Fruit fly (Drosophila melanogaster): ENCODE results near the gene SmD2.
A peak's percentile ranks its signal among the peaks of the same experiment; 100 is the strongest.

Gene SmD2

dm6 chr3R:6345814-6346213 lies at the start of gene SmD2, which contains the start of gene CG18048:
TSS of gene SmD2 (minus strand) at chr3R:6345911.
TSS of gene CG18048 (plus strand) at chr3R:6346111.
- TF ChIP-seq kay (GFP tag; ENCODE audit: borderline replicate concordance) = no peak
- TF ChIP-seq Hr96 (GFP tag; optimal IDR thresholded peaks at IDR 0.05) = peak; percentile 6
- no peak for TF ChIP-seq Clk (GFP tag; optimal IDR thresholded peaks at IDR 0.05)
- TF ChIP-seq Crg-1 (GFP tag; optimal IDR thresholded peaks at IDR 0.05) = no peak
- peak; percentile 24 for TF ChIP-seq bab1 (GFP tag; optimal IDR thresholded peaks at IDR 0.05)
- no peak for TF ChIP-seq CG33017 (tag; optimal IDR thresholded peaks at IDR 0.05)
- peak; percentile 14 for TF ChIP-seq CG14711 (tag; optimal IDR thresholded peaks at IDR 0.05)
- no peak for TF ChIP-seq ovo (GFP tag; optimal IDR thresholded peaks at IDR 0.05)
- no peak for TF ChIP-seq CG7101 (tag; optimal IDR thresholded peaks at IDR 0.05)
- peak; percentile 18 for TF ChIP-seq CG5204 (GFP tag; optimal IDR thresholded peaks at IDR 0.05)
- peak; percentile 6 for TF ChIP-seq tj (GFP tag; optimal IDR thresholded peaks at IDR 0.05)
- TF ChIP-seq cic (GFP tag; optimal IDR thresholded peaks at IDR 0.05) = no peak
- no peak for TF ChIP-seq CG11617 (GFP tag; optimal IDR thresholded peaks at IDR 0.05)
- TF ChIP-seq cnc (optimal IDR thresholded peaks at IDR 0.05) = no peak
- TF ChIP-seq Mnt (GFP tag; optimal IDR thresholded peaks at IDR 0.05) = peak; percentile 65
- no peak for TF ChIP-seq CG7045 (GFP tag; optimal IDR thresholded peaks at IDR 0.05)
- no peak for TF ChIP-seq pad (GFP tag; optimal IDR thresholded peaks at IDR 0.05)
- peak; percentile 7 for TF ChIP-seq CG12768 (GFP tag; optimal IDR thresholded peaks at IDR 0.05)
- no peak for TF ChIP-seq toe (GFP tag; optimal IDR thresholded peaks at IDR 0.05)
- TF ChIP-seq CG1620 (GFP tag; optimal IDR thresholded peaks at IDR 0.05) = peak; percentile 23

dm6 chr3R:6394247-6394522 lies 48.5 kb upstream of the SmD2 start:
- no peak for TF ChIP-seq CG7101 (tag; optimal IDR thresholded peaks at IDR 0.05)
- TF ChIP-seq Hr96 (GFP tag; optimal IDR thresholded peaks at IDR 0.05) = no peak
- TF ChIP-seq CG5204 (GFP tag; optimal IDR thresholded peaks at IDR 0.05) = no peak
- no peak for TF ChIP-seq Crg-1 (GFP tag; optimal IDR thresholded peaks at IDR 0.05)
- no peak for TF ChIP-seq cic (GFP tag; optimal IDR thresholded peaks at IDR 0.05)
- no peak for TF ChIP-seq tj (GFP tag; optimal IDR thresholded peaks at IDR 0.05)
- TF ChIP-seq bab1 (GFP tag; optimal IDR thresholded peaks at IDR 0.05) = no peak
- no peak for TF ChIP-seq ovo (GFP tag; optimal IDR thresholded peaks at IDR 0.05)
- TF ChIP-seq Mnt (GFP tag; optimal IDR thresholded peaks at IDR 0.05) = no peak
- TF ChIP-seq CG14711 (tag; optimal IDR thresholded peaks at IDR 0.05) = no peak
- TF ChIP-seq CG12768 (GFP tag; optimal IDR thresholded peaks at IDR 0.05) = no peak
- TF ChIP-seq CG11617 (GFP tag; optimal IDR thresholded peaks at IDR 0.05) = no peak
- TF ChIP-seq CG7045 (GFP tag; optimal IDR thresholded peaks at IDR 0.05) = no peak
- TF ChIP-seq cnc (optimal IDR thresholded peaks at IDR 0.05) = no peak
- no peak for TF ChIP-seq CG1620 (GFP tag; optimal IDR thresholded peaks at IDR 0.05)
- TF ChIP-seq CG33017 (tag; optimal IDR thresholded peaks at IDR 0.05) = no peak
- no peak for TF ChIP-seq kay (GFP tag; ENCODE audit: borderline replicate concordance)

- TF ChIP-seq CG14711 (tag; optimal IDR thresholded peaks at IDR 0.05) = no peak
- TF ChIP-seq Mnt (GFP tag; optimal IDR thresholded peaks at IDR 0.05) = no peak
- TF ChIP-seq CG7045 (GFP tag; optimal IDR thresholded peaks at IDR 0.05) = no peak
- TF ChIP-seq CG33017 (tag; optimal IDR thresholded peaks at IDR 0.05) = no peak
- TF ChIP-seq CG1620 (GFP tag; optimal IDR thresholded peaks at IDR 0.05) = no peak
- no peak for TF ChIP-seq cic (GFP tag; optimal IDR thresholded peaks at IDR 0.05)
- no peak for TF ChIP-seq Crg-1 (GFP tag; optimal IDR thresholded peaks at IDR 0.05)
- TF ChIP-seq kay (GFP tag; ENCODE audit: borderline replicate concordance) = no peak
- no peak for TF ChIP-seq bab1 (GFP tag; optimal IDR thresholded peaks at IDR 0.05)
- no peak for TF ChIP-seq CG5204 (GFP tag; optimal IDR thresholded peaks at IDR 0.05)
- TF ChIP-seq tj (GFP tag; optimal IDR thresholded peaks at IDR 0.05) = peak; percentile 9
- TF ChIP-seq CG11617 (GFP tag; optimal IDR thresholded peaks at IDR 0.05) = no peak
- TF ChIP-seq CG12768 (GFP tag; optimal IDR thresholded peaks at IDR 0.05) = no peak
- no peak for TF ChIP-seq ovo (GFP tag; optimal IDR thresholded peaks at IDR 0.05)
- peak in 1 of 2 experiments; percentile 6 for TF ChIP-seq cnc (optimal IDR thresholded peaks at IDR 0.05)
- no peak for TF ChIP-seq CG7101 (tag; optimal IDR thresholded peaks at IDR 0.05)
- no peak for TF ChIP-seq pad (GFP tag; optimal IDR thresholded peaks at IDR 0.05)
Measured at dm6 chr3R:6393515-6394246, 48.0 kb upstream of the SmD2 start.

- TF ChIP-seq bab1 (GFP tag; optimal IDR thresholded peaks at IDR 0.05) (peak; percentile 0), CG7045 (GFP tag; optimal IDR thresholded peaks at IDR 0.05) (no peak), cic (GFP tag; optimal IDR thresholded peaks at IDR 0.05) (no peak), kay (GFP tag; ENCODE audit: borderline replicate concordance) (peak; percentile 91)
Measured at dm6 chr3R:6388414-6388830, 42.7 kb upstream of the SmD2 start.

dm6 chr3R:6383466-6383769 lies 37.7 kb upstream of the SmD2 start:
- peak; percentile 42 for TF ChIP-seq cic (GFP tag; optimal IDR thresholded peaks at IDR 0.05)
- TF ChIP-seq CG14711 (tag; optimal IDR thresholded peaks at IDR 0.05) = no peak

dm6 chr3R:6382733-6383465 lies 37.2 kb upstream of the SmD2 start, which contains the start of gene gzl:
TSS of gene gzl (plus strand) at chr3R:6382914.
- TF ChIP-seq CG7101 (tag; optimal IDR thresholded peaks at IDR 0.05) (no peak), CG12768 (GFP tag; optimal IDR thresholded peaks at IDR 0.05) (peak; percentile 9), CG14711 (tag; optimal IDR thresholded peaks at IDR 0.05) (no peak), cic (GFP tag; optimal IDR thresholded peaks at IDR 0.05) (peak; percentile 46), Hr96 (GFP tag; optimal IDR thresholded peaks at IDR 0.05) (no peak), Mnt (GFP tag; optimal IDR thresholded peaks at IDR 0.05) (peak; percentile 17), kay (GFP tag; ENCODE audit: borderline replicate concordance) (no peak), toe (GFP tag; optimal IDR thresholded peaks at IDR 0.05) (no peak), CG7045 (GFP tag; optimal IDR thresholded peaks at IDR 0.05) (no peak), CG33017 (tag; optimal IDR thresholded peaks at IDR 0.05) (no peak), bab1 (GFP tag; optimal IDR thresholded peaks at IDR 0.05) (no peak), ovo (GFP tag; optimal IDR thresholded peaks at IDR 0.05) (no peak), CG1620 (GFP tag; optimal IDR thresholded peaks at IDR 0.05) (peak; percentile 31), CG11617 (GFP tag; optimal IDR thresholded peaks at IDR 0.05) (peak; percentile 35), cnc (optimal IDR thresholded peaks at IDR 0.05) (no peak), Crg-1 (GFP tag; optimal IDR thresholded peaks at IDR 0.05) (no peak), Clk (GFP tag; optimal IDR thresholded peaks at IDR 0.05) (no peak), tj (GFP tag; optimal IDR thresholded peaks at IDR 0.05) (no peak), CG5204 (GFP tag; optimal IDR thresholded peaks at IDR 0.05) (no peak), pad (GFP tag; optimal IDR thresholded peaks at IDR 0.05) (no peak)
